Fruit fly (Drosophila melanogaster) whole organism, embryonic: ENCODE data around the gene PIP82.

ENCODE experiments used
- Adf1 ChIP-seq: fragments of 200-800 bp; sonication (Bioruptor generic); IDR thresholded peaks from 2 replicates; pipeline ENCODE4 v1.3.6; 2022; ENCODE audit warnings: missing biosample characterization, missing genetic modification characterization
- Atf-2 ChIP-seq: fragments of 200-800 bp; sonication (Bioruptor generic); optimal IDR thresholded peaks from 2 replicates; lab custom pipeline; 2016; ENCODE audit warnings: missing biosample characterization, missing genetic modification characterization
- Bgb ChIP-seq: fragments of 200-800 bp; sonication (Bioruptor generic); IDR thresholded peaks from 2 replicates; pipeline ENCODE4 v1.3.6; 2022; ENCODE audit warnings: missing biosample characterization, missing genetic modification characterization; ENCODE audit not compliant: partially characterized antibody
- CG10321 ChIP-seq: fragments of 200-800 bp; sonication (Bioruptor generic); IDR thresholded peaks from 2 replicates; pipeline ENCODE4 v1.3.6; 2022; ENCODE audit warnings: missing biosample characterization, missing genetic modification characterization
- CG10462 ChIP-seq: fragments of 200-800 bp; sonication (Bioruptor generic); optimal IDR thresholded peaks from 2 replicates; lab custom pipeline; 2016; ENCODE audit warnings: missing biosample characterization, missing genetic modification characterization
- CG10959 ChIP-seq: fragments of 200-800 bp; sonication (Bioruptor generic); IDR thresholded peaks from 2 replicates; pipeline ENCODE4 v1.3.6; 2022; ENCODE audit warnings: missing biosample characterization, missing genetic modification characterization
- CG12236 ChIP-seq: fragments of 200-800 bp; sonication (Bioruptor generic); optimal IDR thresholded peaks from 2 replicates; lab custom pipeline; 2016; ENCODE audit warnings: missing biosample characterization, missing genetic modification characterization
- CG12391 ChIP-seq: fragments of 200-800 bp; sonication (Bioruptor generic); optimal IDR thresholded peaks from 3 replicates; lab custom pipeline; 2018; ENCODE audit warnings: missing biosample characterization, mild to moderate bottlenecking, missing genetic modification characterization, moderate library complexity
- CG13624 ChIP-seq: fragments of 200-800 bp; sonication (Bioruptor generic); optimal IDR thresholded peaks from 2 replicates; lab custom pipeline; 2016; ENCODE audit warnings: missing biosample characterization, missing genetic modification characterization
- CG13894 ChIP-seq: fragments of 200-800 bp; sonication (Bioruptor generic); optimal IDR thresholded peaks from 3 replicates; lab custom pipeline; 2018; ENCODE audit warnings: missing biosample characterization, mild to moderate bottlenecking, missing genetic modification characterization, moderate library complexity
- CG14667 ChIP-seq: fragments of 200-800 bp; sonication (Bioruptor generic); IDR thresholded peaks from 2 replicates; pipeline ENCODE4 v1.3.6; 2022; ENCODE audit warnings: missing biosample characterization, missing genetic modification characterization
- CG16863 ChIP-seq: fragments of 200-800 bp; sonication (Bioruptor generic); optimal IDR thresholded peaks from 3 replicates; lab custom pipeline; 2016; ENCODE audit warnings: missing biosample characterization, missing genetic modification characterization
- CG17361 ChIP-seq: fragments of 200-800 bp; sonication (Bioruptor generic); IDR thresholded peaks from 3 replicates; pipeline ENCODE4 v1.3.6; 2022; ENCODE audit warnings: missing biosample characterization, missing genetic modification characterization
- CG17385 ChIP-seq: fragments of 200-800 bp; sonication (Bioruptor generic); optimal IDR thresholded peaks from 3 replicates; lab custom pipeline; 2018; ENCODE audit warnings: missing biosample characterization, mild to moderate bottlenecking, missing genetic modification characterization
- CG17912 ChIP-seq: fragments of 200-800 bp; sonication (Bioruptor generic); optimal IDR thresholded peaks from 2 replicates; lab custom pipeline; 2018; ENCODE audit warnings: missing biosample characterization, mild to moderate bottlenecking, missing genetic modification characterization
- CG1832 ChIP-seq: fragments of 200-800 bp; sonication (Bioruptor generic); optimal IDR thresholded peaks from 2 replicates; lab custom pipeline; 2017; ENCODE audit warnings: missing biosample characterization, mild to moderate bottlenecking, missing genetic modification characterization, inconsistent platforms
- CG18476 ChIP-seq: fragments of 200-800 bp; sonication (Bioruptor generic); optimal IDR thresholded peaks from 2 replicates; lab custom pipeline; 2016; ENCODE audit warnings: missing biosample characterization, mild to moderate bottlenecking, missing genetic modification characterization
- CG30431 ChIP-seq: fragments of 200-800 bp; sonication (Bioruptor generic); optimal IDR thresholded peaks from 2 replicates; lab custom pipeline; 2017; ENCODE audit warnings: missing biosample characterization, missing genetic modification characterization
- CG32767 ChIP-seq: fragments of 200-800 bp; sonication (Bioruptor generic); IDR thresholded peaks from 2 replicates; pipeline ENCODE4 v1.3.6; 2022; ENCODE audit warnings: missing biosample characterization, missing genetic modification characterization
- E2f1 ChIP-seq: fragments of 200-800 bp; sonication (Bioruptor generic); IDR thresholded peaks from 2 replicates; pipeline ENCODE4 v1.3.6; 2022; ENCODE audit warnings: missing biosample characterization, missing genetic modification characterization
- E2f2 ChIP-seq: fragments of 200-800 bp; sonication (Bioruptor generic); IDR thresholded peaks from 2 replicates; pipeline ENCODE4 v1.3.6; 2022; ENCODE audit warnings: missing biosample characterization, missing genetic modification characterization
- ERR ChIP-seq: fragments of 200-800 bp; sonication (Bioruptor generic); optimal IDR thresholded peaks from 2 replicates; lab custom pipeline; 2016; ENCODE audit warnings: missing biosample characterization, missing genetic modification characterization
- Fer2 ChIP-seq: fragments of 200-800 bp; sonication (Bioruptor generic); optimal IDR thresholded peaks from 2 replicates; lab custom pipeline; 2018; ENCODE audit warnings: missing biosample characterization, mild to moderate bottlenecking, missing genetic modification characterization, moderate library complexity
- Lhr ChIP-seq: fragments of 200-800 bp; sonication (Bioruptor generic); optimal IDR thresholded peaks from 3 replicates; lab custom pipeline; 2017; ENCODE audit warnings: mild to moderate bottlenecking, missing biosample characterization, missing genetic modification reagents, missing genetic modification characterization
- NFAT ChIP-seq: fragments of 200-800 bp; sonication (Bioruptor generic); IDR thresholded peaks from 2 replicates; pipeline ENCODE4 v1.3.6; 2022; ENCODE audit warnings: missing biosample characterization, missing genetic modification characterization
- Nf-YB ChIP-seq: fragments of 200-800 bp; sonication (Bioruptor generic); optimal IDR thresholded peaks from 3 replicates; lab custom pipeline; 2019; ENCODE audit warnings: missing biosample characterization, mild to moderate bottlenecking, missing genetic modification characterization, moderate library complexity
- NfI ChIP-seq: fragments of 200-800 bp; sonication (Bioruptor generic); optimal IDR thresholded peaks from 3 replicates; lab custom pipeline; 2018; ENCODE audit warnings: missing biosample characterization, mild to moderate bottlenecking, missing genetic modification characterization, moderate library complexity
- PHDP ChIP-seq: fragments of 200-800 bp; sonication (Bioruptor generic); optimal IDR thresholded peaks from 3 replicates; lab custom pipeline; 2018; ENCODE audit warnings: missing biosample characterization, mild to moderate bottlenecking, missing genetic modification characterization, moderate library complexity
- Usf ChIP-seq: fragments of 200-800 bp; sonication (Bioruptor generic); optimal IDR thresholded peaks from 2 replicates; lab custom pipeline; 2017; ENCODE audit warnings: missing genotype, missing biosample characterization, missing genetic modification characterization
- cato ChIP-seq: fragments of 200-800 bp; sonication (Bioruptor generic); optimal IDR thresholded peaks from 2 replicates; lab custom pipeline; 2016; ENCODE audit warnings: missing biosample characterization, missing genetic modification characterization, borderline replicate concordance
- crc ChIP-seq: fragments of 200-800 bp; sonication (Bioruptor generic); optimal IDR thresholded peaks from 2 replicates; lab custom pipeline; 2016; ENCODE audit warnings: missing biosample characterization, missing genetic modification characterization
- crp ChIP-seq, 2 experiments: fragments of 200-800 bp; sonication (Bioruptor generic); optimal IDR thresholded peaks; 2 replicates in 1 of 2; 3 replicates in 1 of 2; lab custom pipeline; 2017; ENCODE audit warnings: missing biosample characterization in 2 of 2, missing genetic modification characterization in 2 of 2, mild to moderate bottlenecking in 1 of 2, moderate library complexity in 1 of 2
- danr ChIP-seq: fragments of 200-800 bp; sonication (Bioruptor generic); IDR thresholded peaks from 2 replicates; pipeline ENCODE4 v1.3.6; 2022; ENCODE audit warnings: missing biosample characterization, missing genetic modification characterization
- fd102C ChIP-seq: fragments of 200-800 bp; sonication (Bioruptor generic); optimal IDR thresholded peaks from 2 replicates; lab custom pipeline; 2018; ENCODE audit warnings: missing biosample characterization, mild to moderate bottlenecking, missing genetic modification characterization, moderate library complexity
- ham ChIP-seq: fragments of 200-800 bp; sonication (Bioruptor generic); IDR thresholded peaks from 2 replicates; pipeline ENCODE4 v1.3.6; 2022; ENCODE audit warnings: missing biosample characterization, missing genetic modification characterization
- kah ChIP-seq: fragments of 200-800 bp; sonication (Bioruptor generic); optimal IDR thresholded peaks from 2 replicates; lab custom pipeline; 2018; ENCODE audit warnings: missing biosample characterization, mild to moderate bottlenecking, missing genetic modification characterization
- lilli ChIP-seq: fragments of 200-800 bp; sonication (Bioruptor generic); optimal IDR thresholded peaks from 3 replicates; lab custom pipeline; 2016; ENCODE audit warnings: missing biosample characterization, missing genetic modification characterization
- mirr ChIP-seq: fragments of 200-800 bp; sonication (Bioruptor generic); optimal IDR thresholded peaks from 3 replicates; lab custom pipeline; 2018; ENCODE audit warnings: missing biosample characterization, mild to moderate bottlenecking, missing genetic modification characterization
- nom ChIP-seq: fragments of 200-800 bp; sonication (Bioruptor generic); optimal IDR thresholded peaks from 2 replicates; lab custom pipeline; 2017; ENCODE audit warnings: missing biosample characterization, missing genetic modification characterization, mild to moderate bottlenecking, moderate library complexity, missing genetic modification reagents
- pan ChIP-seq, 4 experiments: fragments of >200 bp in 3 of 4; fragments of 200-800 bp in 1 of 4; sonication (Bioruptor generic) in 1 of 4; optimal IDR thresholded peaks in 3 of 4; IDR thresholded peaks in 1 of 4; 2 replicates each; pipeline versions ENCODE4 v1.3.6 to Lab custom; 2017 to 2022; ENCODE audit warnings: missing biosample characterization in 2 of 4, missing genetic modification characterization in 2 of 4, mixed read lengths in 1 of 4
- rib ChIP-seq: fragments of 200-800 bp; sonication (Bioruptor generic); IDR thresholded peaks from 2 replicates; pipeline ENCODE4 v1.3.6; 2022; ENCODE audit warnings: missing biosample characterization, missing genetic modification characterization
- run ChIP-seq: fragments of 200-800 bp; sonication (Bioruptor generic); optimal IDR thresholded peaks from 3 replicates; lab custom pipeline; 2018; ENCODE audit warnings: missing biosample characterization, mild to moderate bottlenecking, missing genetic modification characterization
- shn ChIP-seq: fragments of 200-800 bp; sonication (Bioruptor generic); optimal IDR thresholded peaks from 3 replicates; lab custom pipeline; 2016; ENCODE audit warnings: missing biosample characterization, missing genetic modification characterization
- slbo ChIP-seq: fragments of 200-800 bp; sonication (Bioruptor generic); IDR thresholded peaks from 2 replicates; pipeline ENCODE4 v1.3.6; 2022; ENCODE audit warnings: missing biosample characterization, missing genetic modification characterization
- slp2 ChIP-seq: fragments of 200-800 bp; sonication (Bioruptor generic); optimal IDR thresholded peaks from 2 replicates; lab custom pipeline; 2016; ENCODE audit warnings: missing biosample characterization, missing genetic modification characterization
- sna ChIP-seq: fragments of 200-800 bp; sonication (Bioruptor generic); IDR thresholded peaks from 2 replicates; pipeline ENCODE4 v1.3.6; 2022; ENCODE audit warnings: missing biosample characterization, missing genetic modification characterization; ENCODE audit not compliant: partially characterized antibody
- ssp ChIP-seq: fragments of 200-800 bp; sonication (Bioruptor generic); IDR thresholded peaks from 2 replicates; pipeline ENCODE4 v1.3.6; 2022; ENCODE audit warnings: missing biosample characterization, missing genetic modification characterization
- stc ChIP-seq: fragments of 200-800 bp; sonication (Bioruptor generic); IDR thresholded peaks from 2 replicates; pipeline ENCODE4 v1.3.6; 2022; ENCODE audit warnings: missing biosample characterization, missing genetic modification characterization
- vfl ChIP-seq: fragments of 200-800 bp; sonication (Bioruptor generic); optimal IDR thresholded peaks from 2 replicates; lab custom pipeline; 2016; ENCODE audit warnings: missing biosample characterization, missing genetic modification characterization
- z ChIP-seq: fragments of 200-800 bp; sonication (Bioruptor generic); IDR thresholded peaks from 3 replicates; pipeline ENCODE4 v1.3.6; 2022; ENCODE audit warnings: missing biosample characterization, missing genetic modification characterization

Gene PIP82

DNA sequence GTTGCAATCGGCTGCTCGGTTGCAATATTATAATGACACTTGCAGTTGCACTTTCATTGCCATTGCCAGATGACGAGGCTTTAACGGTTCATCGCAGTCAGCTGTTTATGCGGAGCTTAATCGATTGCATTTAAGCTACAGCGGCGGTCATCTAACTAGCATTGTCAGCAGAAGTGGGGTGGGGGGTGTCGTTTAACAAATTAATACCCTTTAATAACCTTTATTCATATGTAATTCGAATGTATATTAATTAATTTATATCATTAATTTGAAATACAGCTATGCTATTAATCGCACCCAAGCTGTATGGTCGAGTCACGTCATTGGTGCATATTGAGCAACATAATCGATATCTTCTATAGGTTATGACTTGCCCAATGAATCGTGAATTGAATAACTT is 36.6 kb downstream of the PIP82 start (continued):
- TF ChIP-seq shn, result no peak
- TF ChIP-seq CG13624 (GFP tag; lab: Kevin White, UChicago), result no peak
- no peak for TF ChIP-seq sna
- TF ChIP-seq NfI, result peak; percentile 77
- TF ChIP-seq rib (GFP tag; lab: Robert Waterston, UW), result no peak
- TF ChIP-seq CG12236, result no peak
- no peak for TF ChIP-seq crc (GFP tag; lab: Kevin White, UChicago)
- TF ChIP-seq nom (GFP tag; lab: Kevin White, UChicago), result peak; percentile 37
- no peak for TF ChIP-seq slp2 (GFP tag; lab: Kevin White, UChicago)
- TF ChIP-seq ham (GFP tag; lab: Robert Waterston, UW), result no peak
- TF ChIP-seq crp (GFP tag; optimal IDR thresholded peaks at IDR 0.05; lab: Kevin White, UChicago), result peak in 1 of 2 experiments; percentile 34
- TF ChIP-seq stc, result peak; percentile 88
- peak; percentile 45 for TF ChIP-seq Nf-YB (GFP tag; lab: Kevin White, UChicago)
- TF ChIP-seq z (GFP tag; lab: Robert Waterston, UW), result no peak
- peak; percentile 33 for TF ChIP-seq lilli (GFP tag; lab: Kevin White, UChicago)
- no peak for TF ChIP-seq Usf (GFP tag; lab: Kevin White, UChicago)
- TF ChIP-seq ssp (GFP tag; lab: Robert Waterston, UW), result peak; percentile 66
- TF ChIP-seq Lhr, result peak; percentile 43
- peak; percentile 11 for TF ChIP-seq CG16863 (GFP tag; lab: Kevin White, UChicago)
- TF ChIP-seq CG17912 (GFP tag; lab: Kevin White, UChicago), result peak; percentile 13
- TF ChIP-seq mirr (GFP tag; lab: Kevin White, UChicago), result no peak
- TF ChIP-seq CG14667 (GFP tag; lab: Robert Waterston, UW), result peak; percentile 59
- peak; percentile 35 for TF ChIP-seq Fer2 (tag; lab: Kevin White, UChicago)
- peak; percentile 5 for TF ChIP-seq CG18476 (GFP tag; lab: Kevin White, UChicago)
- no peak for TF ChIP-seq Adf1 (GFP tag; lab: Robert Waterston, UW)
- no peak for TF ChIP-seq pan (optimal IDR thresholded peaks at IDR 0.05; lab: Kevin White, UChicago)
- TF ChIP-seq pan (GFP tag; optimal IDR thresholded peaks at IDR 0.05 in 1 of 2, IDR thresholded peaks at IDR 0.05 in 1 of 2), result peak in 1 of 2 experiments; percentile 90
- peak; percentile 71 for TF ChIP-seq CG17361 (GFP tag; lab: Robert Waterston, UW)
- TF ChIP-seq PHDP (tag; lab: Kevin White, UChicago), result peak; percentile 74
- TF ChIP-seq danr (GFP tag; lab: Robert Waterston, UW), result peak; percentile 44; the same call in 1 of the 2 replicates
- peak; percentile 66 for TF ChIP-seq CG10959 (GFP tag; lab: Robert Waterston, UW)
- no peak for TF ChIP-seq ERR (GFP tag; lab: Kevin White, UChicago)
- peak; percentile 70 for TF ChIP-seq E2f1 (GFP tag; lab: Robert Waterston, UW)
- peak; percentile 76 for TF ChIP-seq run (tag; lab: Kevin White, UChicago)
- TF ChIP-seq vfl (GFP tag; lab: Kevin White, UChicago), result no peak
- no peak for TF ChIP-seq Bgb (GFP tag; lab: Robert Waterston, UW)
- TF ChIP-seq NFAT (GFP tag; lab: Robert Waterston, UW), result peak; percentile 45; the same call in 1 of the 2 replicates
- peak; percentile 64 for TF ChIP-seq E2f2
- peak; percentile 58 for TF ChIP-seq CG30431 (GFP tag; lab: Kevin White, UChicago)
- TF ChIP-seq cato (GFP tag; lab: Kevin White, UChicago), result peak; percentile 39
- peak; percentile 86 for TF ChIP-seq kah (GFP tag; lab: Kevin White, UChicago)
- peak; percentile 78 for TF ChIP-seq slbo (GFP tag; lab: Robert Waterston, UW)
- peak; percentile 33; the same call in 1 of the 2 replicates for TF ChIP-seq CG10321 (GFP tag; lab: Robert Waterston, UW)
- no peak for TF ChIP-seq Atf-2 (GFP tag; lab: Kevin White, UChicago)
- TF ChIP-seq CG32767 (GFP tag; lab: Robert Waterston, UW), result peak; percentile 73; the same call in 1 of the 2 replicates
- TF ChIP-seq CG17385 (GFP tag; lab: Kevin White, UChicago), result peak; percentile 80
- TF ChIP-seq fd102C (GFP tag; lab: Kevin White, UChicago), result no peak
- no peak for TF ChIP-seq CG1832 (GFP tag; lab: Kevin White, UChicago)
- no peak for TF ChIP-seq CG13894
- peak; percentile 78 for TF ChIP-seq CG12391 (tag; lab: Kevin White, UChicago)
- TF ChIP-seq CG10462, result peak; percentile 47
